Worm (Caenorhabditis elegans): ENCODE data around the gene aexr-2.
A peak's percentile ranks its signal among the peaks of the same experiment; 100 is the strongest.

DNA sequence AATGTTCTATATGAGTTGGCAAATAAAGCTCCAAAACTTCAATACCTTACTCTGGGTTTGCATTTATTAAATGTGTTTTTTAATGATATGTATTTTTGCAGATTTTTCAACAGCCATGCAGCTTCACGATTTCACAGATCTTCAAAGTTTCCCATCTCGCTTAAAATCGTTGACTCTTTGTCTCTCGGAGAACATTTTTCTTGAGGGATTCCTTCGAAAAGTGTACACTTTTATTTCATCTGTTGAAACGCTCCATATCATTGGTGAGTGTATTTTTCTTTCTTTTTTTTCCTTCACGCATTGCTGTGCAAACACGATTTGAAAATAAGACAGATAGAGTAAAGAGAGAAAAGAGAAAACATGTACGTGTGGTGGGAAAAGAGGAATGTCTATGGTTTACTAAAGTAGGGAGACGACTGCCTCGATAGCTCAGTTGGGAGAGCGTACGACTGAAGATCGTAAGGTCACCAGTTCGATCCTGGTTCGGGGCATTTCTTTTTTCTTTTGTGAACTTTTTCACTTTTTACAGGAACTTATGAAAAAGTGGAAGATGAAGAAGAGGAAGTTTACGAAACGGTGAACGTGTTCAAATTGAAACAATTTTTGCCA, 38.1 kb downstream of the aexr-2 start:
- no peak for TF ChIP-seq hmg-4 (GFP tag; optimal IDR thresholded peaks at IDR 0.05)
- TF ChIP-seq sea-1 (GFP tag; conservative IDR thresholded peaks at IDR 0.05) = peak; percentile 93
- peak; percentile 95 for TF ChIP-seq flt-1 (GFP tag; IDR thresholded peaks at IDR 0.05)
- TF ChIP-seq tbx-11 (GFP tag; IDR thresholded peaks at IDR 0.05) = peak; percentile 92
- peak; percentile 83 for TF ChIP-seq ets-7 (tag; optimal IDR thresholded peaks at IDR 0.05)
- TF ChIP-seq pes-1 (GFP tag; IDR thresholded peaks at IDR 0.05) = peak; percentile 95
- TF ChIP-seq ama-1 (optimal IDR thresholded peaks at IDR 0.05) = no peak
- TF ChIP-seq B0310.2 (tag; optimal IDR thresholded peaks at IDR 0.05) = peak; percentile 79

Data from whole organism, early embryonic.